Fruit fly (Drosophila melanogaster): ENCODE measurements around the gene glo.
A peak's percentile ranks its signal among the peaks of the same experiment; 100 is the strongest.

glo gene

DNA sequence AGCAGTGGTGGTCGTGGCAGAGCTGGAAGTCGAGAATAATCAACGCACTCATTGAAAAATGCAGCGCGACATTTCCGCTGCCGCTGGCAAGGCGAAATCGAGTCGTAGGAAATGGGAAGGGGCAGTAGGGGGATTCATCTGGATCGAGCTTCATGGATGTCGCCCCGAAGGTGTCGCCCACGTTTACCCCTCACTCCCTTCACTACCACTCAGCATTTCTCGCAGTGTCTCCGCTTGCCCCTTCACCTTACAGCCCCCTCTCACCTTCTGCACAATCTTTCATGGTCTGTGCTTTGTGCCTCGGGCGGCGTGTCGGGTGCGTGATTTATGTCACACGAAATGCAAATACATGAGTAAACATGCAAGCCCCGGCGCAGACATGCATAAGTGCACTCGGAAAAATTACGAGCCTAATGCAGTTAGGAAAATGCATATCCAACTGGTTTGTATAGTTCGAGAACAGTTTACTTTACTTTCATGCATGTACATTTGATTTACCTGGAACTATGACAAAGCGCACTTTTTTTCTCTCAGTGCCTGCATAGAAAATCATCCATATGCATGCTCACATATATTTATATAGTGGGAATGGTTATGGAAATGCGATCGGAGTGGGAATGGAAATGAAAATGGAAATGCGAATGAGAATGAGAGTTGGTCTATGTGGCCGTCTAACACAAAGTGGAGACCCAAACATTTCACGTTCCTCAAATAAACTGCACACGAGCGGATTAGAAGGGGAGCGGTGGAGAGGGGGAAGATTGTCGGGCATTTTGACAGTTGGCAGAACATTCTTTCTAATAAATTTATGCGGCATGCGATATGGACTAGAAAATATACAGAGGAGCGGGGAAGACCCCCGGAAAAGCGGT, 30.4 kb upstream of the glo start (continued):
- TF ChIP-seq unc-4 (GFP tag; IDR thresholded peaks at IDR 0.05; ENCODE audit: partially characterized antibody) (no peak), Dek (tag; optimal IDR thresholded peaks at IDR 0.05) (peak; percentile 67), ken (GFP tag; IDR thresholded peaks at IDR 0.05) (peak; percentile 97), MTF-1 (GFP tag; optimal IDR thresholded peaks at IDR 0.05; ENCODE audit: borderline replicate concordance) (peak; percentile 67), CG15073 (GFP tag; optimal IDR thresholded peaks at IDR 0.05) (peak; percentile 66), MBD-R2 (GFP tag; IDR thresholded peaks at IDR 0.05) (peak; percentile 15; the same call in 1 of the 2 replicates), CG31388 (GFP tag; optimal IDR thresholded peaks at IDR 0.05) (peak; percentile 84), C15 (GFP tag; IDR thresholded peaks at IDR 0.05) (no peak), esg (GFP tag; conservative IDR thresholded peaks at IDR 0.05) (peak; percentile 80), klu (GFP tag; IDR thresholded peaks at IDR 0.05) (peak; percentile 57; the same call in 1 of the 2 replicates), Atf-2 (GFP tag; optimal IDR thresholded peaks at IDR 0.05) (peak; percentile 86), Dref (GFP tag; IDR thresholded peaks at IDR 0.05) (no peak), Doc3 (GFP tag; IDR thresholded peaks at IDR 0.05; ENCODE audit: partially characterized antibody) (no peak), CG3847 (GFP tag; IDR thresholded peaks at IDR 0.05) (peak; percentile 64), eve (GFP tag; optimal IDR thresholded peaks at IDR 0.05) (peak in 1 of 2 experiments; percentile 95), CG3407 (GFP tag; optimal IDR thresholded peaks at IDR 0.05) (peak; percentile 94), CG9437 (GFP tag; optimal IDR thresholded peaks at IDR 0.05) (peak; percentile 73), yki (optimal IDR thresholded peaks at IDR 0.05) (no peak), tll (GFP tag; optimal IDR thresholded peaks at IDR 0.05) (no peak), CG8089 (GFP tag; optimal IDR thresholded peaks at IDR 0.05) (peak; percentile 92), Xrp1 (GFP tag; IDR thresholded peaks at IDR 0.05) (peak; percentile 95), CG11247 (GFP tag; IDR thresholded peaks at IDR 0.05) (peak; percentile 78), otp (GFP tag; IDR thresholded peaks at IDR 0.05) (peak; percentile 91), Taf1 (GFP tag; IDR thresholded peaks at IDR 0.05) (no peak; the same call in 1 of the 2 replicates), fd102C (GFP tag; optimal IDR thresholded peaks at IDR 0.05) (no peak), CG10654 (GFP tag; optimal IDR thresholded peaks at IDR 0.05) (peak; percentile 94), CG13424 (tag; optimal IDR thresholded peaks at IDR 0.05) (peak; percentile 89), disco-r (GFP tag; optimal IDR thresholded peaks at IDR 0.05) (peak; percentile 83), Atf3 (GFP tag; optimal IDR thresholded peaks at IDR 0.05) (peak; percentile 89), CG10979 (tag; optimal IDR thresholded peaks at IDR 0.05) (peak; percentile 95), CG7372 (GFP tag; IDR thresholded peaks at IDR 0.05) (peak; percentile 63), CG34376 (GFP tag; optimal IDR thresholded peaks at IDR 0.05) (no peak), nom (GFP tag; optimal IDR thresholded peaks at IDR 0.05) (peak; percentile 14), grn (GFP tag; optimal IDR thresholded peaks at IDR 0.05) (peak; percentile 31), B-H2 (GFP tag; optimal IDR thresholded peaks at IDR 0.05) (no peak), onecut (GFP tag; IDR thresholded peaks at IDR 0.05) (peak; percentile 88), sug (tag; optimal IDR thresholded peaks at IDR 0.05) (peak; percentile 33), chinmo (GFP tag; IDR thresholded peaks at IDR 0.05; ENCODE audit: partially characterized antibody) (no peak), Atf6 (GFP tag; IDR thresholded peaks at IDR 0.05) (peak; percentile 42; the same call in 1 of the 2 replicates), CG2120 (GFP tag; optimal IDR thresholded peaks at IDR 0.05) (no peak), Chrac-16 (GFP tag; optimal IDR thresholded peaks at IDR 0.05) (peak; percentile 77), Aef1 (GFP tag; IDR thresholded peaks at IDR 0.05) (peak; percentile 79), CG18619 (GFP tag; optimal IDR thresholded peaks at IDR 0.05) (peak; percentile 71), CG13775 (GFP tag; optimal IDR thresholded peaks at IDR 0.05) (peak; percentile 67), tap (tag; optimal IDR thresholded peaks at IDR 0.05) (peak; percentile 91), nerfin-1 (tag; optimal IDR thresholded peaks at IDR 0.05) (peak; percentile 89), Lpt (GFP tag; optimal IDR thresholded peaks at IDR 0.05) (no peak), Vsx1 (GFP tag; optimal IDR thresholded peaks at IDR 0.05) (peak; percentile 71), CG33557 (GFP tag; optimal IDR thresholded peaks at IDR 0.05) (peak; percentile 73)
